Worm (Caenorhabditis elegans): ENCODE data around the gene T05C12.8.

ce11 chrII:8212680-8213079 is 22.3 kb upstream of the T05C12.8 start, which contains the start of gene twk-3:
- TF ChIP-seq med-1 (GFP tag; optimal IDR thresholded peaks at IDR 0.05; ENCODE audit: insufficient read depth) (no peak), cog-1 (tag; optimal IDR thresholded peaks at IDR 0.05) (no peak), T22C8.4 (GFP tag; IDR thresholded peaks at IDR 0.05) (no peak), flt-1 (GFP tag; IDR thresholded peaks at IDR 0.05) (no peak)
